Fruit fly (Drosophila melanogaster) whole organism, wandering third instar larva: ENCODE data around the gene rtv.
A peak's percentile ranks its signal among the peaks of the same experiment; 100 is the strongest.

Experiments
- Abd-B ChIP-seq: fragments of >200 bp; optimal IDR thresholded peaks from 2 replicates; lab custom pipeline; 2017; ENCODE audit warnings: missing biosample characterization, missing genetic modification characterization
- Dif ChIP-seq: fragments of 200-275, 200-300 bp; sonication (Bioruptor generic); optimal IDR thresholded peaks from 2 replicates; lab custom pipeline; 2018; ENCODE audit warnings: missing biosample characterization, missing genetic modification characterization; ENCODE audit not compliant: partially characterized antibody
- Myc ChIP-seq: fragments of >200 bp; optimal IDR thresholded peaks from 2 replicates; lab custom pipeline; 2017
- OdsH ChIP-seq: fragments of 200-800 bp; sonication (Bioruptor generic); optimal IDR thresholded peaks from 2 replicates; lab custom pipeline; 2016; ENCODE audit warnings: missing biosample characterization, mild to moderate bottlenecking, missing genetic modification characterization
- br ChIP-seq: fragments of 200-800 bp; sonication (Bioruptor generic); optimal IDR thresholded peaks from 2 replicates; lab custom pipeline; 2016; ENCODE audit warnings: missing biosample characterization, missing genetic modification characterization
- fru ChIP-seq: fragments of 200-800 bp; sonication (Bioruptor generic); optimal IDR thresholded peaks from 3 replicates; lab custom pipeline; 2016; ENCODE audit warnings: missing biosample characterization, mild to moderate bottlenecking, missing genetic modification characterization

DNA sequence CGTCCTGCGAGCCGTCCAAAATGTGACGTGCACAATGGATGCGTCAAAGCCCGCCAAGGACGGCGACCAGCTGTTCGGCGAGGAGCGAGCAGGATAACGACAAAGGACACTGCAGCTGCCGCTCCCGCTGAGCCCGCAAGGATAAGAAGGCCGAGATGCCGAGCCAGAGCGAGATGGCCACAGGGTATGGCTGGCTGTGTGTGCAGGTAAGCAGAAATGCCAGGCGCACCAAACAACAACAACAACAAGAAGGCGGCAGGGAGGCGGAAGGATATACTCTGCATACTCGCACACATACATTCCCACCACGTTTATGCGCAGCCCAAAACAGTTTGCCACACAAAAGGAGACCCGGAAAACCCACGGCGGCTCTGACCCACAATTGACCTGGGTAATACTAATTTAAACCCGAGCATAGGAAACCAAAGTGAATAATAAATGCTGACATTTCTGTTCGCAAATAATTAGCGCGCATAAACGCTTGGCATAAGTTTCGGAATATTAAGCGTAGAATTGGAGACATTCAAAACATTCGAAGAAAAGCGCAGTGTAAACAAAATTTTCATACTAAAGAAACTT, 7.1 kb downstream of the rtv start:
- peak; percentile 20 for TF ChIP-seq OdsH (GFP tag; lab: Kevin White, UChicago)
- peak; percentile 48 for TF ChIP-seq fru
- TF ChIP-seq br (GFP tag; lab: Kevin White, UChicago), result peak; percentile 13
- no peak for TF ChIP-seq Abd-B (GFP tag; lab: Kevin White, UChicago)
- no peak for TF ChIP-seq Dif (GFP tag; lab: Kevin White, UChicago)
- no peak for TF ChIP-seq Myc (lab: Kevin White, UChicago)
